Worm (Caenorhabditis elegans): ENCODE data around the gene F54D5.9.
A peak's percentile ranks its signal among the peaks of the same experiment; 100 is the strongest.

The F54D5.9 gene

DNA sequence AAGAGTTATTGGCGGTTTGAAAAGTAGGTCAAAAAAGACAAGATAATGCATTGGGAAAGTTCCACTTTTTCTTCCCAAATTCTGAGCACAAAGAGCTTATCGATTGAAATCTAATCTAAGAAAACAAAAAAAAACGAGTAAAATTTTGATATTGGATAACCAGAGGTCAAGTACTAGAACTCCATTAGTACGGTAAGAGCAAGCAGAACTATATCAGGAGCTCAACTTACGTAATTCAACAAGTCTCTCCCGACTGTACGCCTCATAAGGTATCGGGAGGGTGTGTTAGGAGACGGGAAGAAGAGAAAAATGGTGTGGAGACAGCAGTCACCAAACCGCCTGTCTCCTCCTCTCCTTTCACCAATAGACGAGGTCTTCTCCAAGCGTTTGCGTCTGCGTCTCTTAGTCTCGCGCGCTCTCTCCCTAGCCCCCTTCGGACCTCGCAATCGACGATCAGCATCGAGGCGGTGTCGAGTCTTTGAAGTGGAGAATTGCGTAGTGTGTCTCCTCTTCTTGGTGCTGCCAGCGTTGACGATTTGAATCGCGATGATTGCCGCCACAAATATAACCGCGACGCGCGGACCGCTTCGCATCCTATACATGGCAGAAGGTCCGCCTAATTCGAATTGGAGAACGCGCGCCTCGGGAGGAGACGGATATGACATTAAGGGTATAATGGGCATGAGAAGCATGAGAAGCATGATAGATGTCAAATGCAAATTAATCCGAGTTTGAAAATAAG is 22.5 kb upstream of the F54D5.9 start, which contains the start of gene F54D5.5:
Gene F54D5.5 (minus strand): TSS at position 51 of the 742 bp plus-strand sequence.
- TF ChIP-seq dmd-4 (tag; optimal IDR thresholded peaks at IDR 0.05) (no peak), sma-3 (GFP tag; optimal IDR thresholded peaks at IDR 0.05) (no peak), lin-39 (tag; optimal IDR thresholded peaks at IDR 0.05) (peak; percentile 77), unc-39 (tag; optimal IDR thresholded peaks at IDR 0.05) (no peak), unc-62 (GFP tag; optimal IDR thresholded peaks at IDR 0.05) (no peak), F13H6.1 (tag; optimal IDR thresholded peaks at IDR 0.05) (peak; percentile 5), unc-55 (GFP tag; optimal IDR thresholded peaks at IDR 0.05) (peak; percentile 34), skn-1 (tag; optimal IDR thresholded peaks at IDR 0.05) (no peak), lin-13 (GFP tag; optimal IDR thresholded peaks at IDR 0.05) (no peak), nhr-129 (tag; optimal IDR thresholded peaks at IDR 0.05) (peak; percentile 54), nhr-21 (tag; optimal IDR thresholded peaks at IDR 0.05) (no peak), nhr-12 (tag; optimal IDR thresholded peaks at IDR 0.05) (no peak), mab-5 (tag; optimal IDR thresholded peaks at IDR 0.05) (peak; percentile 2), sem-4 (tag; optimal IDR thresholded peaks at IDR 0.05) (no peak), zag-1 (tag; optimal IDR thresholded peaks at IDR 0.05) (no peak), nhr-10 (tag; optimal IDR thresholded peaks at IDR 0.05) (no peak), gmeb-1 (tag; optimal IDR thresholded peaks at IDR 0.05) (no peak), lsy-2 (tag; optimal IDR thresholded peaks at IDR 0.05) (no peak), crh-2 (tag; optimal IDR thresholded peaks at IDR 0.05) (no peak), mbf-1 (tag; optimal IDR thresholded peaks at IDR 0.05) (no peak), lin-11 (tag; optimal IDR thresholded peaks at IDR 0.05) (peak; percentile 33), C34F6.9 (tag; optimal IDR thresholded peaks at IDR 0.05) (peak; percentile 7), egl-27 (tag; optimal IDR thresholded peaks at IDR 0.05) (no peak)

DNA sequence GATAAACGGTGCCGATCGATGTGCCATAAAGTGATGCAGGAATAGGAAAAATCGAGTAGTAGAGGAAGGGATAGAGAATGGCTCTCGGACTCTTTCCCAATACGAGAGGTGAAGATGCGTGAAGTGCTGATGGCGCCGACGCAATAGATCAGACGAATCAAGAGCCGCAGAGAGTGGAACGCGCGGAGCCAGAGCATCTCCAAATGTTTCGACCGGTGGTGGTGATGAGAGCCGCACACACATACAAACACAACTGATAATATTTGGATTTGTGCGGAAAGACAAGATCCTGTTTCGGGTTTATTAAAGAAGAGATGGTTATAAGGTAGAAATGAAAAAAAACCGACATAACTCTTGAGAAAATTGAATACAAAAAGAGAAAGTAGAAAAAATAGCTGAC is 19.5 kb upstream of the F54D5.9 start, which contains the start of gene F54D5.15:
Gene F54D5.15 (minus strand): TSS at position 101 of the 400 bp plus-strand sequence.
- no peak for TF ChIP-seq peb-1 (tag; optimal IDR thresholded peaks at IDR 0.05)
- no peak for TF ChIP-seq Y55F3AM.14 (GFP tag; optimal IDR thresholded peaks at IDR 0.05)
- no peak for TF ChIP-seq nhr-21 (tag; optimal IDR thresholded peaks at IDR 0.05)
- TF ChIP-seq fos-1 (tag; optimal IDR thresholded peaks at IDR 0.05): no peak
- no peak for TF ChIP-seq lin-39 (tag; optimal IDR thresholded peaks at IDR 0.05)
- no peak for TF ChIP-seq mbf-1 (tag; optimal IDR thresholded peaks at IDR 0.05)
- TF ChIP-seq ztf-4 (tag; optimal IDR thresholded peaks at IDR 0.05): no peak
- TF ChIP-seq ztf-1 (GFP tag; conservative IDR thresholded peaks at IDR 0.05): no peak
- no peak for TF ChIP-seq aly-2 (tag; optimal IDR thresholded peaks at IDR 0.05)
- no peak for TF ChIP-seq nhr-77 (tag; optimal IDR thresholded peaks at IDR 0.05)
- no peak for TF ChIP-seq nhr-10 (tag; optimal IDR thresholded peaks at IDR 0.05)
- TF ChIP-seq F13H6.1 (tag; optimal IDR thresholded peaks at IDR 0.05): no peak
- no peak for TF ChIP-seq egl-27 (tag; optimal IDR thresholded peaks at IDR 0.05)
- no peak for TF ChIP-seq snpc-4 (tag; optimal IDR thresholded peaks at IDR 0.05)
- no peak for TF ChIP-seq nhr-25 (tag; optimal IDR thresholded peaks at IDR 0.05)
- no peak for TF ChIP-seq alr-1 (tag; optimal IDR thresholded peaks at IDR 0.05)
- no peak for TF ChIP-seq ceh-16 (tag; optimal IDR thresholded peaks at IDR 0.05)
- no peak for TF ChIP-seq nhr-12 (tag; optimal IDR thresholded peaks at IDR 0.05)

DNA sequence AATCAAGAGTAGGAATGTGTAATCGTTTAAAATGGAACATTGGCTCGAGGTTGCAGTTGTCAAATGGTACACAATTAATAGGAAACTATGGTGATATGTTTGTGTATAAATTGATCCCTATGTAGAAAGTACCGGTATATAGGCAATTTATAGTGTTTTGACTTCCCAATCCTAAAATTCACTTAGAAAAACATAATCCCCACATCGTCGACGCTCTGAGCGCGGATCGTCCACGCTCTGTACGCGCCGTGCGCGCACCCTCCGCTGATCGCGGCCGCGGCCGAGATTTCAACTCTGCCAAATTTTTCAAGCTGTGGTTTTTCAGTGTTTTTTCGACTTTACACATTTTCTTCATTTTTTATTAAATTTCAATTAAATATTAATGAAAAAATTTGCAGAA is 11.7 kb upstream of the F54D5.9 start, which contains the start of gene F54D5.17:
Gene F54D5.17 (plus strand): TSS at position 301 of the 400 bp plus-strand sequence.
- TF ChIP-seq nhr-10 (tag; optimal IDR thresholded peaks at IDR 0.05) (no peak), Y55F3AM.14 (GFP tag; optimal IDR thresholded peaks at IDR 0.05) (no peak), ztf-11 (tag; optimal IDR thresholded peaks at IDR 0.05) (no peak), nhr-23 (tag; optimal IDR thresholded peaks at IDR 0.05) (no peak), alr-1 (tag; optimal IDR thresholded peaks at IDR 0.05) (no peak), fos-1 (tag; optimal IDR thresholded peaks at IDR 0.05) (no peak), peb-1 (tag; optimal IDR thresholded peaks at IDR 0.05) (no peak), ama-1 (optimal IDR thresholded peaks at IDR 0.05) (no peak), ztf-4 (tag; optimal IDR thresholded peaks at IDR 0.05) (no peak), nhr-11 (tag; optimal IDR thresholded peaks at IDR 0.05) (no peak), unc-55 (GFP tag; optimal IDR thresholded peaks at IDR 0.05) (no peak), mab-5 (tag; optimal IDR thresholded peaks at IDR 0.05) (no peak), sma-3 (GFP tag; optimal IDR thresholded peaks at IDR 0.05) (no peak), snpc-4 (tag; optimal IDR thresholded peaks at IDR 0.05) (no peak)
